Worm (Caenorhabditis elegans): ENCODE data around the gene Y22D7AL.11.
A peak's percentile ranks its signal among the peaks of the same experiment; 100 is the strongest.

Gene Y22D7AL.11

ce11 chrIII:1665373-1665772 lies 31.2 kb upstream of the Y22D7AL.11 start:
- no peak for TF ChIP-seq ztf-29 (GFP tag; IDR thresholded peaks at IDR 0.05)
- no peak for TF ChIP-seq ref-1 (GFP tag; conservative IDR thresholded peaks at IDR 0.05)
- peak; percentile 64; the same call in 1 of the 2 replicates for TF ChIP-seq T22C8.4 (GFP tag; IDR thresholded peaks at IDR 0.05)

ce11 chrIII:1664761-1665266 lies 30.6 kb upstream of the Y22D7AL.11 start, which contains the start of gene Y22D7AL.16:
Y22D7AL.16 (minus strand) TSS chrIII:1665216.
- TF ChIP-seq tab-1 (GFP tag; IDR thresholded peaks at IDR 0.05), result no peak
- no peak for TF ChIP-seq cog-1 (tag; optimal IDR thresholded peaks at IDR 0.05)
- no peak for TF ChIP-seq ztf-23 (GFP tag; IDR thresholded peaks at IDR 0.05)
- no peak for TF ChIP-seq med-1 (GFP tag; optimal IDR thresholded peaks at IDR 0.05; ENCODE audit: insufficient read depth)
- no peak for TF ChIP-seq T22C8.4 (GFP tag; IDR thresholded peaks at IDR 0.05)
- no peak for TF ChIP-seq flt-1 (GFP tag; IDR thresholded peaks at IDR 0.05)
- no peak for TF ChIP-seq klf-2 (GFP tag; conservative IDR thresholded peaks at IDR 0.05)
- no peak for TF ChIP-seq ref-1 (GFP tag; conservative IDR thresholded peaks at IDR 0.05)
- no peak for TF ChIP-seq ztf-29 (GFP tag; IDR thresholded peaks at IDR 0.05)

ce11 chrIII:1663056-1663455 lies 28.9 kb upstream of the Y22D7AL.11 start:
- no peak for TF ChIP-seq ztf-23 (GFP tag; IDR thresholded peaks at IDR 0.05)
- peak; percentile 67 for TF ChIP-seq T22C8.4 (GFP tag; IDR thresholded peaks at IDR 0.05)

- TF ChIP-seq cog-1 (tag; optimal IDR thresholded peaks at IDR 0.05), result no peak
- TF ChIP-seq ztf-23 (GFP tag; IDR thresholded peaks at IDR 0.05), result no peak
- TF ChIP-seq tab-1 (GFP tag; IDR thresholded peaks at IDR 0.05), result no peak
- TF ChIP-seq klf-2 (GFP tag; conservative IDR thresholded peaks at IDR 0.05), result no peak
- TF ChIP-seq flt-1 (GFP tag; IDR thresholded peaks at IDR 0.05), result no peak
Observed at ce11 chrIII:1662405-1662804, 28.2 kb upstream of the Y22D7AL.11 start.

- TF ChIP-seq flt-1 (GFP tag; IDR thresholded peaks at IDR 0.05) (no peak), ztf-23 (GFP tag; IDR thresholded peaks at IDR 0.05) (no peak), T22C8.4 (GFP tag; IDR thresholded peaks at IDR 0.05) (no peak), klf-2 (GFP tag; conservative IDR thresholded peaks at IDR 0.05) (no peak), med-1 (GFP tag; optimal IDR thresholded peaks at IDR 0.05; ENCODE audit: insufficient read depth) (no peak), ztf-29 (GFP tag; IDR thresholded peaks at IDR 0.05) (no peak), cog-1 (tag; optimal IDR thresholded peaks at IDR 0.05) (no peak), ref-1 (GFP tag; conservative IDR thresholded peaks at IDR 0.05) (no peak)
Observed at ce11 chrIII:1661031-1661430, 26.9 kb upstream of the Y22D7AL.11 start.

ce11 chrIII:1659763-1660162 lies 25.6 kb upstream of the Y22D7AL.11 start, which contains the start of gene Y22D7AL.15:
Y22D7AL.15 (minus strand) TSS chrIII:1659863.
- TF ChIP-seq klf-2 (GFP tag; conservative IDR thresholded peaks at IDR 0.05), result no peak
- no peak for TF ChIP-seq flt-1 (GFP tag; IDR thresholded peaks at IDR 0.05)
- TF ChIP-seq T22C8.4 (GFP tag; IDR thresholded peaks at IDR 0.05), result no peak
- no peak for TF ChIP-seq cog-1 (tag; optimal IDR thresholded peaks at IDR 0.05)
- TF ChIP-seq ref-1 (GFP tag; conservative IDR thresholded peaks at IDR 0.05), result no peak
- no peak for TF ChIP-seq tab-1 (GFP tag; IDR thresholded peaks at IDR 0.05)
- TF ChIP-seq med-1 (GFP tag; optimal IDR thresholded peaks at IDR 0.05; ENCODE audit: insufficient read depth), result no peak
- no peak for TF ChIP-seq ztf-29 (GFP tag; IDR thresholded peaks at IDR 0.05)
- TF ChIP-seq ztf-23 (GFP tag; IDR thresholded peaks at IDR 0.05), result no peak

- no peak for TF ChIP-seq ztf-23 (GFP tag; IDR thresholded peaks at IDR 0.05)
- 0 out of 2 replicates have a peak, but pooled peaks have one; percentile 33 for TF ChIP-seq T22C8.4 (GFP tag; IDR thresholded peaks at IDR 0.05)
Observed at ce11 chrIII:1657380-1657779, 23.2 kb upstream of the Y22D7AL.11 start, which contains the start of gene cht-4. cht-4 (minus strand) TSS chrIII:1657480.

- TF ChIP-seq cog-1 (tag; optimal IDR thresholded peaks at IDR 0.05), result no peak
- no peak for TF ChIP-seq flt-1 (GFP tag; IDR thresholded peaks at IDR 0.05)
- no peak for TF ChIP-seq klf-2 (GFP tag; conservative IDR thresholded peaks at IDR 0.05)
- no peak for TF ChIP-seq tab-1 (GFP tag; IDR thresholded peaks at IDR 0.05)
- no peak for TF ChIP-seq T22C8.4 (GFP tag; IDR thresholded peaks at IDR 0.05)
- TF ChIP-seq ztf-23 (GFP tag; IDR thresholded peaks at IDR 0.05), result no peak
- no peak for TF ChIP-seq ref-1 (GFP tag; conservative IDR thresholded peaks at IDR 0.05)
- TF ChIP-seq med-1 (GFP tag; optimal IDR thresholded peaks at IDR 0.05; ENCODE audit: insufficient read depth), result no peak
Observed at ce11 chrIII:1652925-1653324, 18.8 kb upstream of the Y22D7AL.11 start.

- TF ChIP-seq cog-1 (tag; optimal IDR thresholded peaks at IDR 0.05), result no peak
- TF ChIP-seq T22C8.4 (GFP tag; IDR thresholded peaks at IDR 0.05), result no peak
Observed at ce11 chrIII:1652181-1652580, 18.0 kb upstream of the Y22D7AL.11 start, which contains the start of gene Y22D7AL.1. Y22D7AL.1 (plus strand) TSS chrIII:1652481.

ce11 chrIII:1641163-1641562 lies 7.0 kb upstream of the Y22D7AL.11 start, which contains the start of gene Y22D7AL.3:
Y22D7AL.3 (plus strand) TSS chrIII:1641463.
- TF ChIP-seq tab-1 (GFP tag; IDR thresholded peaks at IDR 0.05), result no peak

ce11 chrIII:1638345-1638744 lies 4.2 kb upstream of the Y22D7AL.11 start:
- TF ChIP-seq flt-1 (GFP tag; IDR thresholded peaks at IDR 0.05) (no peak), cog-1 (tag; optimal IDR thresholded peaks at IDR 0.05) (no peak), T22C8.4 (GFP tag; IDR thresholded peaks at IDR 0.05) (no peak), tab-1 (GFP tag; IDR thresholded peaks at IDR 0.05) (no peak), ztf-23 (GFP tag; IDR thresholded peaks at IDR 0.05) (no peak), klf-2 (GFP tag; conservative IDR thresholded peaks at IDR 0.05) (no peak), ref-1 (GFP tag; conservative IDR thresholded peaks at IDR 0.05) (no peak), med-1 (GFP tag; optimal IDR thresholded peaks at IDR 0.05; ENCODE audit: insufficient read depth) (no peak), ztf-29 (GFP tag; IDR thresholded peaks at IDR 0.05) (no peak)

All from whole organism, midembryonic.